Worm (Caenorhabditis elegans): Measurements from ENCODE around the gene srx-78.

- TF ChIP-seq tra-4 (tag; optimal IDR thresholded peaks at IDR 0.05) (no peak), flt-1 (GFP tag; IDR thresholded peaks at IDR 0.05) (no peak), aly-1 (tag; optimal IDR thresholded peaks at IDR 0.05) (no peak), ets-7 (tag; optimal IDR thresholded peaks at IDR 0.05) (no peak), ceh-13 (GFP tag; optimal IDR thresholded peaks at IDR 0.05) (no peak), ama-1 (optimal IDR thresholded peaks at IDR 0.05) (no peak), sea-1 (GFP tag; conservative IDR thresholded peaks at IDR 0.05) (no peak), tbx-37 (GFP tag; conservative IDR thresholded peaks at IDR 0.05) (no peak), scrt-1 (GFP tag; IDR thresholded peaks at IDR 0.05) (no peak), hnd-1 (tag; optimal IDR thresholded peaks at IDR 0.05) (no peak), F13C5.2 (tag; optimal IDR thresholded peaks at IDR 0.05) (no peak), tbx-11 (GFP tag; IDR thresholded peaks at IDR 0.05) (no peak), hmbx-1 (tag; optimal IDR thresholded peaks at IDR 0.05) (no peak)
These were observed 5.4 kb upstream of the srx-78 start, which contains the start of the genes C01G10.5 and C01G10.4 for ce11 chrV:15089438-15089837.

All from whole organism, early embryonic.